Fruit fly (Drosophila melanogaster): ENCODE measurements around the gene PIG-K.

Gene PIG-K

DNA sequence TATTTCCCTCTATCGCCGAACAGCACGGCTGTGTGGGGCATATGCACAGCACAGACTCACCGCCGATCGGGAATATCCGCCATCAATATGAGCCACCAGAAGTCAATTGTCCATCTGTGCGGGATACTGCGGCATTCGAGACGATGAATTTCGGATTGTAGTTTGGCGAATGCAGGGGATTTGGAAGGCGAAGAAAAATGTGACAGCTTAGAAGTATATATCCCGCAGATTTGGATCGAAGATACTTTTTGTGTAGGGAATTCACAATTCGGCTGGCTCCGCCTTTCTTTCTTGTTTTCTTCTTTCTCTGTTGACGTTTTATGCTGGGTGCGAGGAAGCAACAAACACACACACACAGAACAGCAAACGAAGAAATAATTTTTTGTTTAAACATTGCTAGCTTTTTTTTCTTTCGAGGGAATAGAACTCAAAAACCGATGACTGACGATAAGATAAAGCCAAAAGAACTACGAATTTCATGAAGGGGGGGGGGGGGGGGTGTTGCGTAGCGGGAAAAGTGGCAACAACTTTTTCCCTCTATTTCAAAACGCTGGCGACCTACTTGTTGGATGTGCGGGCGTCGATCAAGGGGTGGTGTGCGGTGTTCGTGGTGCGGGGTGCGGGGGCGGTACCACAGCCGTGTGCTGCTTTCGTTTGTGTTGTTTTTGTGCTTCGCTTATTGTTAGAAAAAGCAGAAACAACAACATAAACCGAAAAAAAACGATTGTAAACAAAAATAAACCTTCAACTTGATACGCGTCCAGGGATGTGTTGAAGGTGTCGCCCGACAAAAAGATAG is 24.8 kb downstream of the PIG-K start (continued):
- TF ChIP-seq BtbVII (GFP tag; optimal IDR thresholded peaks at IDR 0.05): peak; percentile 5
- TF ChIP-seq Fer1 (GFP tag; optimal IDR thresholded peaks at IDR 0.05): peak; percentile 54
- 0 out of 3 replicates have a peak, but pooled peaks have one; percentile 65 for TF ChIP-seq CG3726 (GFP tag; IDR thresholded peaks at IDR 0.05)
- peak; percentile 62 for TF ChIP-seq HHEX (GFP tag; optimal IDR thresholded peaks at IDR 0.05)
- TF ChIP-seq gsb-n (tag; optimal IDR thresholded peaks at IDR 0.05): peak; percentile 61
- TF ChIP-seq Usf (GFP tag; optimal IDR thresholded peaks at IDR 0.05): peak; percentile 76
- peak; percentile 79 for TF ChIP-seq CG15601 (tag; optimal IDR thresholded peaks at IDR 0.05)
- TF ChIP-seq CG9215 (GFP tag; IDR thresholded peaks at IDR 0.05): peak; percentile 60
- TF ChIP-seq CG2202 (tag; optimal IDR thresholded peaks at IDR 0.05): no peak
- TF ChIP-seq HLHmδ (GFP tag; optimal IDR thresholded peaks at IDR 0.05): no peak
- peak; percentile 80 for TF ChIP-seq CG17385 (GFP tag; optimal IDR thresholded peaks at IDR 0.05)
- peak; percentile 57; the same call in 1 of the 2 replicates for TF ChIP-seq E2f2 (GFP tag; IDR thresholded peaks at IDR 0.05)
- TF ChIP-seq Dad (GFP tag; optimal IDR thresholded peaks at IDR 0.05): peak; percentile 22
- TF ChIP-seq GATAe (GFP tag; conservative IDR thresholded peaks at IDR 0.05): no peak
- peak; percentile 71 for TF ChIP-seq bab2 (GFP tag; optimal IDR thresholded peaks at IDR 0.05)
- no peak for TF ChIP-seq knrl (GFP tag; IDR thresholded peaks at IDR 0.05; ENCODE audit: partially characterized antibody)
- TF ChIP-seq Chrac-16 (GFP tag; optimal IDR thresholded peaks at IDR 0.05): peak; percentile 25
- peak; percentile 69 for TF ChIP-seq H15 (GFP tag; IDR thresholded peaks at IDR 0.05)
- TF ChIP-seq Med (GFP tag): peak; percentile 93
- TF ChIP-seq cato (GFP tag; optimal IDR thresholded peaks at IDR 0.05; ENCODE audit: borderline replicate concordance): peak; percentile 29
- no peak for TF ChIP-seq z (GFP tag; IDR thresholded peaks at IDR 0.05)
- peak; percentile 53 for TF ChIP-seq CG10147 (GFP tag; optimal IDR thresholded peaks at IDR 0.05)
- no peak for TF ChIP-seq tup (GFP tag; optimal IDR thresholded peaks at IDR 0.05)
- TF ChIP-seq Hsf (GFP tag; optimal IDR thresholded peaks at IDR 0.05): peak; percentile 71
- no peak for TF ChIP-seq Dref (GFP tag; IDR thresholded peaks at IDR 0.05)
- no peak for TF ChIP-seq cad (GFP tag; optimal IDR thresholded peaks at IDR 0.05)
- no peak for TF ChIP-seq sna (GFP tag; IDR thresholded peaks at IDR 0.05; ENCODE audit: partially characterized antibody)
- TF ChIP-seq psq (GFP tag; optimal IDR thresholded peaks at IDR 0.05): peak; percentile 34
- TF ChIP-seq CG33557 (GFP tag; optimal IDR thresholded peaks at IDR 0.05): no peak
- peak; percentile 61 for TF ChIP-seq CG9932 (GFP tag; IDR thresholded peaks at IDR 0.05)
- TF ChIP-seq CG12391 (tag; optimal IDR thresholded peaks at IDR 0.05): peak; percentile 76
- peak; percentile 77 for TF ChIP-seq ewg (GFP tag; optimal IDR thresholded peaks at IDR 0.05)
- TF ChIP-seq D (optimal IDR thresholded peaks at IDR 0.05): no peak
- peak; percentile 77 for TF ChIP-seq D (GFP tag; optimal IDR thresholded peaks at IDR 0.05)
- TF ChIP-seq CG16779 (GFP tag; IDR thresholded peaks at IDR 0.05): no peak
- TF ChIP-seq kni (GFP tag; optimal IDR thresholded peaks at IDR 0.05): no peak
- TF ChIP-seq ATbp (GFP tag; optimal IDR thresholded peaks at IDR 0.05): peak; percentile 81
- TF ChIP-seq Gug (GFP tag; IDR thresholded peaks at IDR 0.05): peak; percentile 82
- peak; percentile 58 for TF ChIP-seq schlank (tag; optimal IDR thresholded peaks at IDR 0.05)
- TF ChIP-seq ase (GFP tag; IDR thresholded peaks at IDR 0.05): peak; percentile 70; the same call in 1 of the 3 replicates
- TF ChIP-seq CG1832 (GFP tag; optimal IDR thresholded peaks at IDR 0.05): no peak
- peak; percentile 76 for TF ChIP-seq peb (GFP tag; IDR thresholded peaks at IDR 0.05)
- peak; percentile 67 for TF ChIP-seq slp2 (GFP tag; optimal IDR thresholded peaks at IDR 0.05)
- no peak for TF ChIP-seq CG6791 (GFP tag; IDR thresholded peaks at IDR 0.05; ENCODE audit: partially characterized antibody)
- no peak for TF ChIP-seq CG10321 (GFP tag; IDR thresholded peaks at IDR 0.05)
- TF ChIP-seq croc (GFP tag; conservative IDR thresholded peaks at IDR 0.05): peak; percentile 79
- TF ChIP-seq CG15073 (GFP tag; optimal IDR thresholded peaks at IDR 0.05): no peak
- TF ChIP-seq odd (GFP tag; optimal IDR thresholded peaks at IDR 0.05): peak; percentile 63
- peak; percentile 61 for TF ChIP-seq Rfx (GFP tag; IDR thresholded peaks at IDR 0.05)
